Worm (Caenorhabditis elegans) whole organism, L1 larva: ENCODE results near the gene rpm-1.

Experiments used
- C04F5.9 ChIP-seq: sonication (generic microtip); optimal IDR thresholded peaks from 2 replicates; lab custom pipeline; 2016; ENCODE audit warnings: missing genetic modification characterization, missing compliant biosample characterization
- C16A3.4 ChIP-seq: fragments of 150-350 bp; optimal IDR thresholded peaks from 2 replicates; lab custom pipeline; 2014; ENCODE audit warnings: missing biosample characterization, missing genetic modification characterization
- F16B12.6 ChIP-seq: fragments of 150-350 bp; optimal IDR thresholded peaks from 2 replicates; lab custom pipeline; 2014; ENCODE audit warnings: missing biosample characterization, missing genetic modification characterization
- alr-1 ChIP-seq: fragments of 200-800 bp; sonication (Bioruptor generic); optimal IDR thresholded peaks from 2 replicates; lab custom pipeline; 2018; ENCODE audit warnings: borderline replicate concordance, mild to moderate bottlenecking, missing genetic modification characterization, missing compliant biosample characterization
- aly-2 ChIP-seq: fragments of 150-350 bp; optimal IDR thresholded peaks from 2 replicates; lab custom pipeline; 2014; ENCODE audit warnings: missing biosample characterization, missing genetic modification characterization
- ceh-8 ChIP-seq: fragments of 200-800 bp; sonication (Bioruptor generic); optimal IDR thresholded peaks from 2 replicates; lab custom pipeline; 2018; ENCODE audit warnings: mild to moderate bottlenecking, missing genetic modification characterization, moderate library complexity, missing compliant biosample characterization
- ceh-88 ChIP-seq: fragments of 200-800 bp; sonication (Bioruptor generic); IDR thresholded peaks from 2 replicates; pipeline ENCODE4 v1.3.6; 2022; ENCODE audit warnings: missing genetic modification characterization, missing compliant biosample characterization
- dsc-1 ChIP-seq: sonication (generic microtip); optimal IDR thresholded peaks from 2 replicates; lab custom pipeline; 2016; ENCODE audit warnings: mild to moderate bottlenecking, missing genetic modification characterization, missing compliant biosample characterization
- efl-1 ChIP-seq, 4 experiments: fragments of 150-350 bp; optimal IDR thresholded peaks in 3 of 4; peaks in 1 of 4; 1 replicate in 1 of 4; 2 replicates in 3 of 4; lab custom pipeline; 2014; ENCODE audit warnings: missing biosample characterization in 2 of 4, missing genetic modification characterization in 2 of 4, missing genetic modification reagents in 2 of 4
- efl-3 ChIP-seq: fragments of 200-800 bp; sonication (Bioruptor generic); optimal IDR thresholded peaks from 2 replicates; lab custom pipeline; 2018; ENCODE audit warnings: mild to moderate bottlenecking, missing genetic modification characterization, missing compliant biosample characterization
- elt-2 ChIP-seq: sonication (generic microtip); optimal IDR thresholded peaks from 2 replicates; lab custom pipeline; 2016; ENCODE audit warnings: missing genetic modification characterization, mild to moderate bottlenecking, inconsistent platforms, missing compliant biosample characterization, missing genetic modification reagents
- elt-3 ChIP-seq, 6 experiments: fragments of 150-350 bp in 1 of 6; sonication (generic microtip); optimal IDR thresholded peaks; 2 replicates each; lab custom pipeline; 2017 to 2018; ENCODE audit warnings: missing biosample characterization in 6 of 6, missing genetic modification characterization in 6 of 6, inconsistent platforms in 1 of 6
- ets-5 ChIP-seq: fragments of 200-800 bp; sonication (Bioruptor generic); IDR thresholded peaks from 2 replicates; pipeline ENCODE4 v1.3.6; 2022; ENCODE audit warnings: missing genetic modification characterization, missing compliant biosample characterization
- grh-1 ChIP-seq: fragments of 200-800 bp; sonication (Bioruptor generic); IDR thresholded peaks from 2 replicates; pipeline ENCODE4 v1.3.6; 2022; ENCODE audit warnings: missing genetic modification reagents, missing genetic modification characterization, missing compliant biosample characterization
- hlh-17 ChIP-seq: fragments of 200-800 bp; sonication (Bioruptor generic); optimal IDR thresholded peaks from 2 replicates; lab custom pipeline; 2018; ENCODE audit warnings: missing genetic modification characterization, mild to moderate bottlenecking, missing compliant biosample characterization, moderate library complexity, borderline replicate concordance
- hpl-2 ChIP-seq: fragments of 150-350 bp; optimal IDR thresholded peaks from 2 replicates; lab custom pipeline; 2014; ENCODE audit warnings: missing biosample characterization, missing genetic modification reagents, missing genetic modification characterization
- irx-1 ChIP-seq: sonication (generic microtip); optimal IDR thresholded peaks from 2 replicates; lab custom pipeline; 2016; ENCODE audit warnings: missing genetic modification characterization, missing compliant biosample characterization
- jun-1 ChIP-seq: fragments of 150-350 bp; optimal IDR thresholded peaks from 2 replicates; lab custom pipeline; 2014; ENCODE audit warnings: missing biosample characterization, missing genetic modification reagents, missing genetic modification characterization
- lin-13 ChIP-seq: fragments of 150-350 bp; optimal IDR thresholded peaks from 2 replicates; lab custom pipeline; 2014; ENCODE audit warnings: missing biosample characterization, missing genetic modification reagents, missing genetic modification characterization
- lin-14 ChIP-seq: fragments of 200-800 bp; sonication (Bioruptor generic); optimal IDR thresholded peaks from 2 replicates; lab custom pipeline; 2018; ENCODE audit warnings: mild to moderate bottlenecking, missing genetic modification characterization, moderate library complexity, missing compliant biosample characterization
- lin-15B ChIP-seq: fragments of 150-350 bp; sonication (generic microtip); optimal IDR thresholded peaks from 3 replicates; lab custom pipeline; 2014; ENCODE audit warnings: missing biosample characterization, missing genetic modification characterization
- lin-35 ChIP-seq, 2 experiments: fragments of 150-350 bp; optimal IDR thresholded peaks; 2 replicates each; lab custom pipeline; 2014; ENCODE audit warnings: missing biosample characterization in 2 of 2, missing genetic modification characterization in 2 of 2, missing genetic modification reagents in 2 of 2
- lsy-2 ChIP-seq, 2 experiments: fragments of 150-350 bp; optimal IDR thresholded peaks; 2 replicates each; lab custom pipeline; 2014; ENCODE audit warnings: missing biosample characterization in 2 of 2, missing genetic modification characterization in 2 of 2
- mab-9 ChIP-seq: fragments of 200-800 bp; sonication (Bioruptor generic); IDR thresholded peaks from 2 replicates; pipeline ENCODE4 v1.3.6; 2022; ENCODE audit warnings: missing genetic modification reagents, missing genetic modification characterization, missing compliant biosample characterization
- mdl-1 ChIP-seq, 2 experiments: fragments of 150-350 bp; optimal IDR thresholded peaks; 2 replicates each; lab custom pipeline; 2014 to 2017; ENCODE audit warnings: missing biosample characterization in 2 of 2, missing genetic modification characterization in 2 of 2, inconsistent platforms in 1 of 2
- mep-1 ChIP-seq: fragments of 150-350 bp; optimal IDR thresholded peaks from 2 replicates; lab custom pipeline; 2014; ENCODE audit warnings: missing biosample characterization, missing genetic modification characterization
- nhr-12 ChIP-seq: sonication (generic microtip); optimal IDR thresholded peaks from 2 replicates; lab custom pipeline; 2017; ENCODE audit warnings: missing biosample characterization, missing genetic modification characterization
- nhr-237 ChIP-seq: fragments of 150-350 bp; optimal IDR thresholded peaks from 2 replicates; lab custom pipeline; 2014; ENCODE audit warnings: missing biosample characterization, missing genetic modification characterization
- nhr-28 ChIP-seq: fragments of 150-350 bp; optimal IDR thresholded peaks from 2 replicates; lab custom pipeline; 2014; ENCODE audit warnings: missing biosample characterization, missing genetic modification characterization
- nhr-71 ChIP-seq: sonication (generic microtip); optimal IDR thresholded peaks from 2 replicates; lab custom pipeline; 2016; ENCODE audit warnings: mild to moderate bottlenecking, missing genetic modification characterization, moderate library complexity, missing compliant biosample characterization
- nhr-76 ChIP-seq: sonication (generic microtip); optimal IDR thresholded peaks from 2 replicates; lab custom pipeline; 2017; ENCODE audit warnings: missing biosample characterization, missing genetic modification characterization
- nhr-84 ChIP-seq: sonication (generic microtip); optimal IDR thresholded peaks from 2 replicates; lab custom pipeline; 2017; ENCODE audit warnings: missing biosample characterization, missing genetic modification characterization
- nhr-85 ChIP-seq: sonication (generic microtip); peaks from one replicate; lab custom pipeline; 2016; ENCODE audit warnings: missing genetic modification characterization, inconsistent platforms, missing compliant biosample characterization
- nhr-90 ChIP-seq: sonication (generic microtip); optimal IDR thresholded peaks from 2 replicates; lab custom pipeline; 2016; ENCODE audit warnings: mild to moderate bottlenecking, missing genetic modification characterization, missing compliant biosample characterization; ENCODE audit not compliant: poor library complexity
- pag-3 ChIP-seq: sonication (generic microtip); optimal IDR thresholded peaks from 2 replicates; lab custom pipeline; 2017; ENCODE audit warnings: missing genetic modification characterization, mild to moderate bottlenecking, missing compliant biosample characterization, antibody characterized with exemption, borderline replicate concordance; ENCODE audit not compliant: insufficient read depth
- pqm-1 ChIP-seq: sonication (generic microtip); optimal IDR thresholded peaks from 3 replicates; lab custom pipeline; 2017; ENCODE audit warnings: missing biosample characterization, missing genetic modification characterization
- rnt-1 ChIP-seq: sonication (generic microtip); optimal IDR thresholded peaks from 2 replicates; lab custom pipeline; 2016; ENCODE audit warnings: mild to moderate bottlenecking, missing genetic modification characterization, moderate library complexity, missing compliant biosample characterization
- skn-1 ChIP-seq: fragments of 150-350 bp; optimal IDR thresholded peaks from 2 replicates; lab custom pipeline; 2014; ENCODE audit warnings: missing biosample characterization, missing genetic modification characterization
- snu-23 ChIP-seq: sonication (generic microtip); optimal IDR thresholded peaks from 2 replicates; lab custom pipeline; 2016; ENCODE audit warnings: missing genetic modification characterization, missing compliant biosample characterization
- swsn-7 ChIP-seq: sonication (generic microtip); optimal IDR thresholded peaks from 2 replicates; lab custom pipeline; 2016; ENCODE audit warnings: missing genetic modification characterization, missing compliant biosample characterization
- unc-130 ChIP-seq: fragments of 150-350 bp; optimal IDR thresholded peaks from 2 replicates; lab custom pipeline; 2017; ENCODE audit warnings: missing biosample characterization, missing genetic modification characterization, inconsistent platforms
- unc-62 ChIP-seq: fragments of 150-350 bp; optimal IDR thresholded peaks from 2 replicates; lab custom pipeline; 2014; ENCODE audit warnings: missing biosample characterization, missing genetic modification reagents, missing genetic modification characterization
- vab-15 ChIP-seq: sonication (generic microtip); optimal IDR thresholded peaks from 2 replicates; lab custom pipeline; 2017; ENCODE audit warnings: missing genotype, mild to moderate bottlenecking, missing genetic modification characterization, missing compliant biosample characterization
- xbp-1 ChIP-seq: sonication (generic microtip); optimal IDR thresholded peaks from 2 replicates; lab custom pipeline; 2016; ENCODE audit warnings: missing genetic modification characterization, missing compliant biosample characterization
- zag-1 ChIP-seq: fragments of 150-350 bp; optimal IDR thresholded peaks from 2 replicates; lab custom pipeline; 2014; ENCODE audit warnings: missing biosample characterization, missing genetic modification characterization
- ztf-4 ChIP-seq: fragments of 150-350 bp; optimal IDR thresholded peaks from 2 replicates; lab custom pipeline; 2014; ENCODE audit warnings: missing biosample characterization, missing genetic modification characterization

rpm-1 gene

DNA sequence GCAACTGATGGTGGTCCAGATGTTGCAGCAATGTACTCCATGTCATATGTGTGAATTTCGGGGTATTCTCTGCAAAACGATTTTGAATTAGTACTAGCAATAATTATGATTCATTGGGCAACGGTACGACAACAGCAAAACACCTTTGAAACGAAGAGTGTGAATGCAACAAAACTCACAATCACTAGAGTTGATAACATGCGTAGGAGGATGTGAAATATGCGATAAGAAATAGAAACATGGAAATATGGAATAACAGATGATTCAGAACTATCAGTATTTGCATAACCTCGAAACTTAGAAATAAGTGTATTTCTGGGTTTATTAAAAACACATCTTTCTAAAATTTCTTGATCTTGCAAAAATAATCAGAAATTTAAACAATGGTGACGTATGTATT, 24.3 kb downstream of the rpm-1 start:
- TF ChIP-seq efl-1 (optimal IDR thresholded peaks at IDR 0.05; lab: Kevin White, UChicago) (no peak), efl-1 (GFP tag; optimal IDR thresholded peaks at IDR 0.05 in 1 of 2; lab: Kevin White, UChicago) (peak in 1 of 2 experiments; percentile 3), grh-1 (GFP tag; lab: Robert Waterston, UW) (no peak), elt-2 (tag; lab: Kevin White, UChicago) (peak; percentile 55), mep-1 (no peak), lin-14 (GFP tag; lab: Kevin White, UChicago) (peak; percentile 1), pqm-1 (tag; lab: Kevin White, UChicago) (peak; percentile 12), elt-3 (tag; optimal IDR thresholded peaks at IDR 0.05; lab: Kevin White, UChicago) (no peak), nhr-12 (tag; lab: Kevin White, UChicago) (no peak), aly-2 (no peak)

DNA sequence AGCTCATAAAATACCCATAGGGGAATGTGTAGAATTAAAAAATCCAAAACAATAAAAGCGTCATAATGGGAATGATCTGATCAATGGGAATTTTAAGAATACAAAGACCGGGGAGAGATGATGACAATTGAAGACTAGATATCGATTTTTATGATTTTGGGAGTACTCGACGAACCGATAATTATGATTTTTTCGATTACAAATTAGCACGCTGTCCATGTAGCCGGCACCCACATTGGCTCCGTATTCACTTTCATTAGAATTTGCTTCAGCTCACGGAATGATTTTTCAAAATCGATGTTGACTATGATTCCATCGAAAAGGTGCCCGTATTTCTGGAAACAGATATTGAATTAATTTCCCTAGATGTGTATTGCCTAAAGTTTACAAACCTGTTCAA, 26.9 kb downstream of the rpm-1 start:
- TF ChIP-seq hpl-2 (GFP tag; lab: Kevin White, UChicago) = no peak
- TF ChIP-seq xbp-1 = no peak
- TF ChIP-seq elt-3 (tag; optimal IDR thresholded peaks at IDR 0.05; lab: Kevin White, UChicago) = no peak
- no peak for TF ChIP-seq efl-3
- no peak for TF ChIP-seq lsy-2 (tag; optimal IDR thresholded peaks at IDR 0.05; lab: Kevin White, UChicago)
- TF ChIP-seq nhr-71 (tag; lab: Kevin White, UChicago) = no peak
- TF ChIP-seq nhr-237 = no peak

DNA sequence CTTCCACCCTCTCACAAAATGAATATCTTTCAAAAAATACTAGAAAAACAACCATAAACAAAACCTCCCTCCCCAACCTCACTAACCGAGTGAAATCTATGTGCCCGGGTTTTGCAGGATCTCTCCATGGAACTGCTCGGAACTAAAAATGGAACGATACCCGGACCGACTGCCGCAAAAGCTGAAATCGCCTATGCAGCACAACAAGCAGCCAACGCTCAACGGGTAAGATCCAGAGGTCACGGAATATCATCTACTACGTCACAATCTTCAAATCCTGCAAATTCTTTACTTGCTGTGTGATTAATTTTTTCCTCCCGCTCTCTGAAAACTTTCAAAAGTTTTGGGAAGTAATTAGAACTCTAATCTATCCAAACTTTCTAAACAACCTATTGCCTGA, 30.4 kb downstream of the rpm-1 start:
- no peak for TF ChIP-seq C04F5.9
- no peak for TF ChIP-seq ceh-88 (GFP tag; lab: Robert Waterston, UW)
- no peak for TF ChIP-seq jun-1 (tag; lab: Kevin White, UChicago)
- TF ChIP-seq F16B12.6 = no peak
- TF ChIP-seq irx-1 (tag; lab: Kevin White, UChicago) = no peak
- TF ChIP-seq nhr-28 (tag; lab: Kevin White, UChicago) = no peak
- TF ChIP-seq mep-1 = no peak
- no peak for TF ChIP-seq ets-5 (GFP tag; lab: Robert Waterston, UW)
- no peak for TF ChIP-seq efl-3

DNA sequence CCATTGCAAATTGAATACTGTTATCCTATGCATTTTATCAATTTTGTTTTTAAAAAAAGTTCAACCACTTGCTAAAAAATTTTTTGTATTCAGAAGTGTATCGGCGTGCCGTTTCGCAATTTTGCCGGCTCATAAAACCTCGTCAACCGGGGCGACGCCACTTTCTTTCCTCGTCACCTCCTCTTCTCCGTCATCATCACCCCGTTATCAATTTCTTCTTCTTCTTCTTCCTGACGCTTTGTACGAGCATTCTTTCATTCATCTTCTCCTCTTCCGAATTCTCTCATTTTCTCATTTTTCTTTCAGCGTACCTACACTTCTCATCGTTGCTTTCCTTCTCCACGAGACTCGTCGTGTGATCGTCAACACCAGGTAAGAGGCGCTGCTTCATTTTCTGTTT, 33.5 kb downstream of the rpm-1 start, which contains the start of gene sup-37:
sup-37 (plus strand) TSS at position 301 of the 400 bp plus-strand sequence.
- TF ChIP-seq hpl-2 (GFP tag; lab: Kevin White, UChicago) (no peak), nhr-76 (no peak), vab-15 (no peak), alr-1 (no peak), lin-13 (no peak), ztf-4 (no peak), ceh-8 (GFP tag; lab: Kevin White, UChicago) (no peak), nhr-85 (tag; lab: Kevin White, UChicago) (no peak), lin-15B (tag; lab: Kevin White, UChicago) (no peak), F16B12.6 (no peak), zag-1 (tag; lab: Kevin White, UChicago) (no peak), hlh-17 (GFP tag; lab: Kevin White, UChicago) (no peak), mab-9 (no peak), swsn-7 (no peak), pag-3 (no peak), unc-130 (no peak)

ce11 chrV:8785526-8785925, 34.2 kb downstream of the rpm-1 start:
- TF ChIP-seq jun-1 (tag; lab: Kevin White, UChicago) (peak; percentile 1), dsc-1 (tag; lab: Kevin White, UChicago) (peak; percentile 29), nhr-90 (peak; percentile 29), snu-23 (GFP tag; lab: Kevin White, UChicago) (peak; percentile 18), nhr-84 (tag; lab: Kevin White, UChicago) (no peak), lin-35 (GFP tag; optimal IDR thresholded peaks at IDR 0.05; lab: Kevin White, UChicago) (peak in 1 of 2 experiments; percentile 19), nhr-71 (tag; lab: Kevin White, UChicago) (peak; percentile 48), lsy-2 (tag; optimal IDR thresholded peaks at IDR 0.05; lab: Kevin White, UChicago) (peak in 1 of 2 experiments; percentile 21), skn-1 (no peak), lin-14 (GFP tag; lab: Kevin White, UChicago) (peak; percentile 66), nhr-76 (no peak), efl-1 (optimal IDR thresholded peaks at IDR 0.05; lab: Kevin White, UChicago) (no peak), efl-1 (GFP tag; optimal IDR thresholded peaks at IDR 0.05 in 1 of 2; lab: Kevin White, UChicago) (peak in 1 of 2 experiments; percentile 70), irx-1 (tag; lab: Kevin White, UChicago) (no peak), C16A3.4 (tag; lab: Kevin White, UChicago) (peak; percentile 13), mdl-1 (tag; optimal IDR thresholded peaks at IDR 0.05; lab: Kevin White, UChicago) (peak in 1 of 2 experiments; percentile 18), ceh-8 (GFP tag; lab: Kevin White, UChicago) (peak; percentile 39), unc-62 (GFP tag; lab: Kevin White, UChicago) (no peak), grh-1 (GFP tag; lab: Robert Waterston, UW) (no peak), rnt-1 (tag; lab: Kevin White, UChicago) (peak; percentile 49), swsn-7 (peak; percentile 14)
